Fruit fly (Drosophila melanogaster) whole organism, embryonic: ENCODE results near the gene Esyt2.
A peak's percentile ranks its signal among the peaks of the same experiment; 100 is the strongest.

ENCODE experiments used
- ATbp ChIP-seq: fragments of 200-800 bp; sonication (Bioruptor generic); optimal IDR thresholded peaks from 2 replicates; lab custom pipeline; 2017; ENCODE audit warnings: missing biosample characterization, mild to moderate bottlenecking, missing genetic modification characterization, missing genetic modification reagents
- Abd-B ChIP-seq: fragments of 200-800 bp; sonication (Bioruptor generic); optimal IDR thresholded peaks from 2 replicates; lab custom pipeline; 2018; ENCODE audit warnings: missing biosample characterization, mild to moderate bottlenecking, missing genetic modification characterization, moderate library complexity
- Ada2b ChIP-seq: fragments of 200-800 bp; sonication (Bioruptor generic); IDR thresholded peaks from 2 replicates; pipeline ENCODE4 v1.3.6; 2022; ENCODE audit warnings: missing biosample characterization, missing genetic modification characterization
- Bdp1 ChIP-seq: fragments of 200-800 bp; sonication (Bioruptor generic); optimal IDR thresholded peaks from 3 replicates; lab custom pipeline; 2016; ENCODE audit warnings: missing biosample characterization, missing genetic modification characterization
- CG11695 ChIP-seq: fragments of 200-800 bp; sonication (Bioruptor generic); IDR thresholded peaks from 3 replicates; pipeline ENCODE4 v1.3.6; 2022; ENCODE audit warnings: missing biosample characterization, missing genetic modification characterization
- CG1233 ChIP-seq: fragments of 200-800 bp; sonication (Bioruptor generic); optimal IDR thresholded peaks from 4 replicates; lab custom pipeline; 2018; ENCODE audit warnings: missing biosample characterization, mild to moderate bottlenecking, missing genetic modification characterization
- CG12769 ChIP-seq: fragments of 200-800 bp; sonication (Bioruptor generic); optimal IDR thresholded peaks from 2 replicates; lab custom pipeline; 2019; ENCODE audit warnings: missing biosample characterization, mild to moderate bottlenecking, missing genetic modification characterization, moderate library complexity
- CG17186 ChIP-seq: fragments of 200-800 bp; sonication (Bioruptor generic); optimal IDR thresholded peaks from 3 replicates; lab custom pipeline; 2017; ENCODE audit warnings: missing biosample characterization, missing genetic modification reagents, missing genetic modification characterization
- CG18599 ChIP-seq: fragments of 200-800 bp; sonication (Bioruptor generic); optimal IDR thresholded peaks from 3 replicates; lab custom pipeline; 2017; ENCODE audit warnings: missing biosample characterization, missing genetic modification characterization, mild to moderate bottlenecking, moderate library complexity, missing genetic modification reagents
- CG34224 ChIP-seq: fragments of 200-800 bp; sonication (Bioruptor generic); IDR thresholded peaks from 3 replicates; pipeline ENCODE4 v1.3.6; 2022; ENCODE audit warnings: missing biosample characterization, missing genetic modification characterization; ENCODE audit not compliant: partially characterized antibody
- CG4617 ChIP-seq: fragments of 200-800 bp; sonication (Bioruptor generic); optimal IDR thresholded peaks from 3 replicates; lab custom pipeline; 2016; ENCODE audit warnings: missing biosample characterization, missing genetic modification characterization, borderline replicate concordance
- CG5245 ChIP-seq: fragments of 200-800 bp; sonication (Bioruptor generic); optimal IDR thresholded peaks from 3 replicates; lab custom pipeline; 2016; ENCODE audit warnings: missing biosample characterization, missing genetic modification characterization
- CG9727 ChIP-seq: fragments of 200-800 bp; sonication (Bioruptor generic); optimal IDR thresholded peaks from 3 replicates; lab custom pipeline; 2017; ENCODE audit warnings: missing biosample characterization, mild to moderate bottlenecking, missing genetic modification characterization
- Dad ChIP-seq: fragments of 200-800 bp; sonication (Bioruptor generic); optimal IDR thresholded peaks from 3 replicates; lab custom pipeline; 2016; ENCODE audit warnings: missing biosample characterization, missing genetic modification characterization
- Dip2 ChIP-seq: fragments of 200-800 bp; sonication (Bioruptor generic); IDR thresholded peaks from 2 replicates; pipeline ENCODE4 v1.3.6; 2022; ENCODE audit warnings: missing biosample characterization, missing genetic modification characterization
- Drgx ChIP-seq: fragments of 200-800 bp; sonication (Bioruptor generic); IDR thresholded peaks from 2 replicates; pipeline ENCODE4 v1.3.6; 2022; ENCODE audit warnings: missing biosample characterization, missing genetic modification characterization
- ERR ChIP-seq: fragments of 200-800 bp; sonication (Bioruptor generic); optimal IDR thresholded peaks from 2 replicates; lab custom pipeline; 2016; ENCODE audit warnings: missing biosample characterization, missing genetic modification characterization
- Gsc ChIP-seq: fragments of 200-800 bp; sonication (Bioruptor generic); IDR thresholded peaks from 2 replicates; pipeline ENCODE4 v1.3.6; 2022; ENCODE audit warnings: missing biosample characterization, missing genetic modification characterization
- HLH54F ChIP-seq: fragments of 200-800 bp; sonication (Bioruptor generic); optimal IDR thresholded peaks from 3 replicates; lab custom pipeline; 2016; ENCODE audit warnings: missing biosample characterization, missing genetic modification characterization
- Hr51 ChIP-seq, 2 experiments: fragments of 200-800 bp; sonication (Bioruptor generic); optimal IDR thresholded peaks; 2 replicates in 1 of 2; 3 replicates in 1 of 2; lab custom pipeline; 2016 to 2018; ENCODE audit warnings: missing biosample characterization in 2 of 2, missing genetic modification characterization in 2 of 2, mild to moderate bottlenecking in 1 of 2, moderate library complexity in 1 of 2
- Kr ChIP-seq: fragments of 200-800 bp; sonication (Bioruptor generic); optimal IDR thresholded peaks from 2 replicates; lab custom pipeline; 2017; ENCODE audit warnings: missing biosample characterization, mild to moderate bottlenecking, missing genetic modification characterization
- MBD-R2 ChIP-seq: fragments of 200-800 bp; sonication (Bioruptor generic); IDR thresholded peaks from 2 replicates; pipeline ENCODE4 v1.3.6; 2022; ENCODE audit warnings: missing biosample characterization, missing genetic modification characterization
- MTF-1 ChIP-seq: fragments of 200-800 bp; sonication (Bioruptor generic); optimal IDR thresholded peaks from 2 replicates; lab custom pipeline; 2018; ENCODE audit warnings: missing biosample characterization, mild to moderate bottlenecking, missing genetic modification characterization, borderline replicate concordance
- Mes4 ChIP-seq: fragments of 200-800 bp; sonication (Bioruptor generic); optimal IDR thresholded peaks from 2 replicates; lab custom pipeline; 2016; ENCODE audit warnings: missing biosample characterization, missing genetic modification characterization
- Nf-YA ChIP-seq: fragments of 200-800 bp; sonication (Bioruptor generic); IDR thresholded peaks from 2 replicates; pipeline ENCODE4 v1.3.6; 2022; ENCODE audit warnings: missing biosample characterization, missing genetic modification characterization
- Nf-YC ChIP-seq: fragments of 200-800 bp; optimal IDR thresholded peaks from 3 replicates; lab custom pipeline; 2019; ENCODE audit warnings: missing biosample characterization, mild to moderate bottlenecking, missing genetic modification characterization, moderate library complexity
- PHDP ChIP-seq: fragments of 200-800 bp; sonication (Bioruptor generic); optimal IDR thresholded peaks from 3 replicates; lab custom pipeline; 2018; ENCODE audit warnings: missing biosample characterization, mild to moderate bottlenecking, missing genetic modification characterization, moderate library complexity
- Sox102F ChIP-seq: fragments of 200-800 bp; sonication (Bioruptor generic); optimal IDR thresholded peaks from 2 replicates; lab custom pipeline; 2018; ENCODE audit warnings: missing biosample characterization, mild to moderate bottlenecking, missing genetic modification characterization, moderate library complexity
- Trl ChIP-seq, 3 experiments: fragments of >200 bp in 2 of 3; fragments of 200-800 bp in 1 of 3; sonication (Bioruptor generic) in 1 of 3; optimal IDR thresholded peaks; 2 replicates in 1 of 3; 3 replicates in 2 of 3; lab custom pipeline; 2016 to 2017; ENCODE audit warnings: missing biosample characterization in 1 of 3, missing genetic modification characterization in 1 of 3
- Xbp1 ChIP-seq: fragments of 200-800 bp; sonication (Bioruptor generic); optimal IDR thresholded peaks from 3 replicates; lab custom pipeline; 2016; ENCODE audit warnings: missing biosample characterization, mild to moderate bottlenecking, missing genetic modification characterization
- amos ChIP-seq: fragments of 200-800 bp; sonication (Bioruptor generic); IDR thresholded peaks from 2 replicates; pipeline ENCODE4 v1.3.6; 2022; ENCODE audit warnings: missing biosample characterization, missing genetic modification characterization; ENCODE audit not compliant: partially characterized antibody
- ap ChIP-seq: fragments of 200-800 bp; sonication (Bioruptor generic); IDR thresholded peaks from 2 replicates; pipeline ENCODE4 v1.3.6; 2022; ENCODE audit warnings: missing biosample characterization, missing genetic modification characterization
- br ChIP-seq: fragments of >200 bp; optimal IDR thresholded peaks from 2 replicates; lab custom pipeline; 2017
- bsh ChIP-seq, 2 experiments: fragments of 200-800 bp; sonication (Bioruptor generic); optimal IDR thresholded peaks; 2 replicates each; lab custom pipeline; 2017 to 2018; ENCODE audit warnings: mild to moderate bottlenecking in 2 of 2, missing biosample characterization in 2 of 2, missing genetic modification characterization in 2 of 2, moderate library complexity in 1 of 2
- chinmo ChIP-seq: fragments of 200-800 bp; sonication (Bioruptor generic); IDR thresholded peaks from 4 replicates; pipeline ENCODE4 v1.3.6; 2022; ENCODE audit warnings: missing biosample characterization, missing genetic modification characterization; ENCODE audit not compliant: partially characterized antibody
- ci ChIP-seq: fragments of 200-800 bp; sonication (Bioruptor generic); IDR thresholded peaks from 3 replicates; pipeline ENCODE4 v1.3.6; 2022; ENCODE audit warnings: missing biosample characterization, missing genetic modification characterization
- esg ChIP-seq: fragments of 200-800 bp; sonication (Bioruptor generic); conservative IDR thresholded peaks from 2 replicates; pipeline ENCODE4 v1.3.6; 2022; ENCODE audit warnings: missing biosample characterization, missing genetic modification characterization
- gsb-n ChIP-seq: fragments of 200-800 bp; sonication (Bioruptor generic); optimal IDR thresholded peaks from 3 replicates; lab custom pipeline; 2018; ENCODE audit warnings: missing biosample characterization, mild to moderate bottlenecking, missing genetic modification characterization
- hb ChIP-seq: fragments of 200-800 bp; sonication (Bioruptor generic); IDR thresholded peaks from 3 replicates; pipeline ENCODE4 v1.3.6; 2022; ENCODE audit warnings: missing biosample characterization, missing genetic modification characterization; ENCODE audit not compliant: partially characterized antibody
- jigr1 ChIP-seq: fragments of 200-800 bp; sonication (Bioruptor generic); IDR thresholded peaks from 3 replicates; pipeline ENCODE4 v1.3.6; 2022; ENCODE audit warnings: missing biosample characterization, missing genetic modification characterization
- klu ChIP-seq: fragments of 200-800 bp; sonication (Bioruptor generic); IDR thresholded peaks from 2 replicates; pipeline ENCODE4 v1.3.6; 2022; ENCODE audit warnings: missing biosample characterization, missing genetic modification characterization
- lbe ChIP-seq: fragments of 200-800 bp; sonication (Bioruptor generic); optimal IDR thresholded peaks from 2 replicates; lab custom pipeline; 2016; ENCODE audit warnings: missing biosample characterization, mild to moderate bottlenecking, missing genetic modification characterization
- mirr ChIP-seq: fragments of 200-800 bp; sonication (Bioruptor generic); optimal IDR thresholded peaks from 3 replicates; lab custom pipeline; 2018; ENCODE audit warnings: missing biosample characterization, mild to moderate bottlenecking, missing genetic modification characterization
- psq ChIP-seq: fragments of 200-800 bp; sonication (Bioruptor generic); optimal IDR thresholded peaks from 2 replicates; lab custom pipeline; 2017; ENCODE audit warnings: missing biosample characterization, missing genetic modification characterization
- sim ChIP-seq: fragments of 200-800 bp; sonication (Bioruptor generic); IDR thresholded peaks from 2 replicates; pipeline ENCODE4 v1.3.6; 2022; ENCODE audit warnings: missing biosample characterization, missing genetic modification characterization
- sob ChIP-seq: fragments of 200-800 bp; sonication (Bioruptor generic); IDR thresholded peaks from 2 replicates; pipeline ENCODE4 v1.3.6; 2022; ENCODE audit warnings: missing biosample characterization, missing genetic modification characterization
- sqz ChIP-seq: fragments of 200-800 bp; sonication (Bioruptor generic); optimal IDR thresholded peaks from 3 replicates; lab custom pipeline; 2018; ENCODE audit warnings: missing biosample characterization, mild to moderate bottlenecking, missing genetic modification characterization
- sug ChIP-seq: fragments of 200-800 bp; optimal IDR thresholded peaks from 2 replicates; lab custom pipeline; 2019; ENCODE audit warnings: missing biosample characterization, mild to moderate bottlenecking, missing genetic modification characterization, moderate library complexity
- tll ChIP-seq, 2 experiments: fragments of 200-800 bp in 1 of 2; fragments of >200 bp in 1 of 2; sonication (Bioruptor generic) in 1 of 2; optimal IDR thresholded peaks; 2 replicates each; lab custom pipeline; 2017 to 2019; ENCODE audit warnings: missing biosample characterization in 2 of 2, missing genetic modification characterization in 2 of 2, mild to moderate bottlenecking in 1 of 2, moderate library complexity in 1 of 2

Gene Esyt2

DNA sequence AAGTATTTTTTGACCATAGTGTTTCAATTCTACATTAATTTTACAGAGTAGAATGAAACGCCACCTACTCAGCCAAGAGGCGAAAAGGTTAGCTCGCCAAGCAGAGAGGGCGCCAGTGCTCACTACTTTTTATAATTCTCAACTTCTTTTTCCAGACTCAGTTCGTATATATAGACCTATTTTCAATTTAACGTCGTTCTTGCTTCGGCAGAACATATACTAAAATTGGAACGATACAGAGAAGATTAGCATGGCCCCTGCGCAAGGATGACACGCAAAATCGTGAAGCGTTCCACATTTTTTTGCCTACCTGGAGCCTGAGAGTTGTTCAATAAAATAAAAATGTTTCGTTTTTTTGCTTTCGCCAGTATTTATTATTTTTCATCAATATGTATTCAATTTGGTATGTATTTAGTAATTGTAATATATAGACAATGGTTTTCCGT lies 12.5 kb downstream of the Esyt2 start (continued):
- TF ChIP-seq Kr (GFP tag; lab: Kevin White, UChicago) (no peak), psq (GFP tag; lab: Kevin White, UChicago) (no peak), br (lab: Kevin White, UChicago) (no peak), klu (GFP tag; lab: Robert Waterston, UW) (0 out of 2 replicates have a peak, but pooled peaks have one; percentile 15), MTF-1 (GFP tag; lab: Kevin White, UChicago) (peak; percentile 50), Gsc (no peak), CG34224 (GFP tag; lab: Robert Waterston, UW) (peak; percentile 40; the same call in 1 of the 3 replicates), Mes4 (GFP tag; lab: Kevin White, UChicago) (peak; percentile 60), ap (GFP tag; lab: Robert Waterston, UW) (0 out of 2 replicates have a peak, but pooled peaks have one; percentile 4), esg (GFP tag; lab: Robert Waterston, UW) (no peak), Dip2 (GFP tag; lab: Robert Waterston, UW) (peak; percentile 97), sqz (GFP tag; lab: Kevin White, UChicago) (no peak), CG5245 (GFP tag; lab: Kevin White, UChicago) (peak; percentile 87), chinmo (GFP tag; lab: Robert Waterston, UW) (peak; percentile 66; the same call in 2 of the 4 replicates), Nf-YA (peak; percentile 56; the same call in 1 of the 2 replicates), Sox102F (peak; percentile 70), Abd-B (no peak), ATbp (no peak), Xbp1 (GFP tag; lab: Kevin White, UChicago) (peak; percentile 86), amos (GFP tag; lab: Robert Waterston, UW) (peak; percentile 80; the same call in 1 of the 2 replicates), CG11695 (GFP tag; lab: Robert Waterston, UW) (no peak), PHDP (tag; lab: Kevin White, UChicago) (peak; percentile 43), jigr1 (no peak), lbe (GFP tag; lab: Kevin White, UChicago) (no peak), CG17186 (no peak), sim (GFP tag; lab: Robert Waterston, UW) (no peak), Trl (optimal IDR thresholded peaks at IDR 0.05; lab: Kevin White, UChicago) (no peak), Trl (GFP tag; optimal IDR thresholded peaks at IDR 0.05; lab: Kevin White, UChicago) (peak; percentile 41), bsh (GFP tag; optimal IDR thresholded peaks at IDR 0.05; lab: Kevin White, UChicago) (peak in 1 of 2 experiments; percentile 57), Bdp1 (GFP tag; lab: Kevin White, UChicago) (peak; percentile 100), Ada2b (GFP tag; lab: Robert Waterston, UW) (peak; percentile 18; the same call in 1 of the 2 replicates), CG9727 (GFP tag; lab: Kevin White, UChicago) (peak; percentile 18), tll (GFP tag; optimal IDR thresholded peaks at IDR 0.05; lab: Kevin White, UChicago) (no peak), CG4617 (GFP tag; lab: Kevin White, UChicago) (peak; percentile 50), mirr (GFP tag; lab: Kevin White, UChicago) (no peak), MBD-R2 (GFP tag; lab: Robert Waterston, UW) (peak; percentile 23; the same call in 1 of the 2 replicates), ci (GFP tag; lab: Robert Waterston, UW) (peak; percentile 83), sob (GFP tag; lab: Robert Waterston, UW) (peak; percentile 74), Drgx (GFP tag; lab: Robert Waterston, UW) (no peak), CG18599 (GFP tag; lab: Kevin White, UChicago) (no peak), sug (tag; lab: Kevin White, UChicago) (peak; percentile 77), Nf-YC (tag; lab: Kevin White, UChicago) (peak; percentile 49), HLH54F (GFP tag; lab: Kevin White, UChicago) (peak; percentile 54), Hr51 (GFP tag; optimal IDR thresholded peaks at IDR 0.05; lab: Kevin White, UChicago) (peak; percentile 56 to 62), CG1233 (peak; percentile 38), Dad (peak; percentile 61), gsb-n (tag; lab: Kevin White, UChicago) (peak; percentile 18), ERR (GFP tag; lab: Kevin White, UChicago) (peak; percentile 50), hb (GFP tag; lab: Robert Waterston, UW) (peak; percentile 74), CG12769 (peak; percentile 69)
